Worm (Caenorhabditis elegans) whole organism, late embryonic: ENCODE results near the gene F08D12.3.

Experiments
- C08G9.2 ChIP-seq: sonication (generic microtip); optimal IDR thresholded peaks from 2 replicates; lab custom pipeline; 2016; ENCODE audit warnings: mild to moderate bottlenecking, missing genetic modification characterization, moderate library complexity, missing compliant biosample characterization
- F13H6.1 ChIP-seq: sonication (generic microtip); optimal IDR thresholded peaks from 2 replicates; lab custom pipeline; 2016; ENCODE audit warnings: missing genetic modification characterization, missing compliant biosample characterization
- K02D7.2 ChIP-seq: sonication (generic microtip); optimal IDR thresholded peaks from 2 replicates; lab custom pipeline; 2017; ENCODE audit warnings: mild to moderate bottlenecking, missing genetic modification characterization, missing compliant biosample characterization
- K09A11.1 ChIP-seq: sonication (generic microtip); optimal IDR thresholded peaks from 2 replicates; lab custom pipeline; 2017; ENCODE audit warnings: antibody characterized with exemption, mild to moderate bottlenecking, missing genetic modification characterization, missing compliant biosample characterization; ENCODE audit not compliant: insufficient read depth
- T23F11.4 ChIP-seq: fragments of 200-800 bp; sonication (Bioruptor generic); optimal IDR thresholded peaks from 2 replicates; lab custom pipeline; 2018; ENCODE audit warnings: mild to moderate bottlenecking, missing genetic modification characterization, missing compliant biosample characterization
- Y22D7AL.16 ChIP-seq: sonication (generic microtip); optimal IDR thresholded peaks from 2 replicates; lab custom pipeline; 2016; ENCODE audit warnings: missing genetic modification characterization, missing compliant biosample characterization
- ama-1 ChIP-seq: fragments of 150-350 bp; optimal IDR thresholded peaks from 2 replicates; lab custom pipeline; 2014
- ceh-19 ChIP-seq: fragments of 200-800 bp; sonication (Bioruptor generic); optimal IDR thresholded peaks from 2 replicates; lab custom pipeline; 2018; ENCODE audit warnings: mild to moderate bottlenecking, missing genetic modification characterization, missing compliant biosample characterization
- ceh-2 ChIP-seq: sonication (generic microtip); optimal IDR thresholded peaks from 2 replicates; lab custom pipeline; 2016; ENCODE audit warnings: missing genotype, missing genetic modification characterization, missing compliant biosample characterization
- ceh-31 ChIP-seq: sonication (generic microtip); optimal IDR thresholded peaks from 2 replicates; lab custom pipeline; 2016; ENCODE audit warnings: missing genetic modification characterization, missing compliant biosample characterization
- ceh-6 ChIP-seq: fragments of 200-800 bp; sonication (Bioruptor generic); optimal IDR thresholded peaks from 2 replicates; lab custom pipeline; 2018; ENCODE audit warnings: mild to moderate bottlenecking, missing genetic modification characterization, missing compliant biosample characterization
- dmd-4 ChIP-seq: sonication (generic microtip); optimal IDR thresholded peaks from 2 replicates; lab custom pipeline; 2016; ENCODE audit warnings: borderline replicate concordance, missing genetic modification characterization, missing compliant biosample characterization
- dve-1 ChIP-seq: sonication (generic microtip); optimal IDR thresholded peaks from 2 replicates; lab custom pipeline; 2017; ENCODE audit warnings: antibody characterized with exemption, mild to moderate bottlenecking, missing genetic modification characterization, missing compliant biosample characterization
- elt-2 ChIP-seq: sonication (generic microtip); optimal IDR thresholded peaks from 2 replicates; lab custom pipeline; 2016; ENCODE audit warnings: missing genetic modification reagents, missing genetic modification characterization, missing compliant biosample characterization
- ets-4 ChIP-seq: sonication (generic microtip); optimal IDR thresholded peaks from 2 replicates; lab custom pipeline; 2016; ENCODE audit warnings: missing genetic modification characterization, missing compliant biosample characterization
- fkh-10 ChIP-seq: fragments of 150-350 bp; optimal IDR thresholded peaks from 2 replicates; lab custom pipeline; 2014; ENCODE audit warnings: missing biosample characterization, missing genetic modification reagents, missing genetic modification characterization
- fkh-6 ChIP-seq: sonication (generic microtip); optimal IDR thresholded peaks from 2 replicates; lab custom pipeline; 2016; ENCODE audit warnings: missing genetic modification characterization, missing compliant biosample characterization
- hlh-15 ChIP-seq: sonication (generic microtip); optimal IDR thresholded peaks from 2 replicates; lab custom pipeline; 2016; ENCODE audit warnings: missing genetic modification characterization, missing compliant biosample characterization
- hlh-30 ChIP-seq: sonication (generic microtip); optimal IDR thresholded peaks from 2 replicates; lab custom pipeline; 2017; ENCODE audit warnings: antibody characterized with exemption, missing genetic modification characterization, missing compliant biosample characterization; ENCODE audit not compliant: insufficient read depth
- mec-3 ChIP-seq: sonication (generic microtip); optimal IDR thresholded peaks from 2 replicates; lab custom pipeline; 2016; ENCODE audit warnings: borderline replicate concordance, missing genetic modification characterization, missing compliant biosample characterization
- nfya-1 ChIP-seq: sonication (generic microtip); optimal IDR thresholded peaks from 2 replicates; lab custom pipeline; 2017; ENCODE audit warnings: missing genetic modification characterization, mild to moderate bottlenecking, missing compliant biosample characterization, antibody characterized with exemption, moderate library complexity
- nhr-11 ChIP-seq: fragments of 150-350 bp; optimal IDR thresholded peaks from 2 replicates; lab custom pipeline; 2014; ENCODE audit warnings: missing biosample characterization, missing genetic modification characterization
- nhr-232 ChIP-seq: sonication (generic microtip); optimal IDR thresholded peaks from 2 replicates; lab custom pipeline; 2016; ENCODE audit warnings: missing genetic modification characterization, missing compliant biosample characterization
- npax-4 ChIP-seq: sonication (generic microtip); optimal IDR thresholded peaks from 2 replicates; lab custom pipeline; 2016; ENCODE audit warnings: missing genetic modification characterization, missing compliant biosample characterization
- pag-3 ChIP-seq: sonication (generic microtip); optimal IDR thresholded peaks from 2 replicates; lab custom pipeline; 2016; ENCODE audit warnings: missing compliant biosample characterization, missing genetic modification characterization, borderline replicate concordance
- pha-2 ChIP-seq: sonication (generic microtip); optimal IDR thresholded peaks from 2 replicates; lab custom pipeline; 2017; ENCODE audit warnings: mild to moderate bottlenecking, missing genetic modification characterization, missing compliant biosample characterization
- ref-2 ChIP-seq: sonication (generic microtip); optimal IDR thresholded peaks from 2 replicates; lab custom pipeline; 2016; ENCODE audit warnings: missing genetic modification characterization, missing compliant biosample characterization
- sox-4 ChIP-seq: sonication (generic microtip); optimal IDR thresholded peaks from 2 replicates; lab custom pipeline; 2017; ENCODE audit warnings: mild to moderate bottlenecking, missing genetic modification characterization, inconsistent platforms, missing compliant biosample characterization
- syd-9 ChIP-seq: sonication (generic microtip); optimal IDR thresholded peaks from 2 replicates; lab custom pipeline; 2016; ENCODE audit warnings: mild to moderate bottlenecking, missing genetic modification characterization, moderate library complexity, missing compliant biosample characterization
- unc-3 ChIP-seq, 2 experiments: fragments of 200-800 bp in 1 of 2; sonication (Bioruptor generic) in 1 of 2; sonication (generic microtip) in 1 of 2; conservative IDR thresholded peaks in 1 of 2; optimal IDR thresholded peaks in 1 of 2; 2 replicates each; pipeline versions ENCODE4 v1.3.6 to Lab custom; 2016 to 2022; ENCODE audit warnings: missing compliant biosample characterization in 2 of 2, missing genetic modification characterization in 2 of 2, missing genetic modification reagents in 1 of 2
- unc-42 ChIP-seq: sonication (generic microtip); optimal IDR thresholded peaks from 2 replicates; lab custom pipeline; 2016; ENCODE audit warnings: missing genotype, missing genetic modification characterization, missing compliant biosample characterization
- unc-55 ChIP-seq: sonication (generic microtip); optimal IDR thresholded peaks from 2 replicates; lab custom pipeline; 2017; ENCODE audit warnings: missing biosample characterization, missing genetic modification reagents, missing genetic modification characterization
- unc-86 ChIP-seq: sonication (generic microtip); optimal IDR thresholded peaks from 2 replicates; lab custom pipeline; 2016; ENCODE audit warnings: missing genetic modification characterization, missing compliant biosample characterization

F08D12.3 gene

ce11 chrII:2779253-2779652 lies at the start of gene F08D12.3:
F08D12.3 (plus strand) TSS chrII:2779553.
- TF ChIP-seq ets-4 (tag; lab: Kevin White, UChicago) = no peak
- no peak for TF ChIP-seq npax-4
- no peak for TF ChIP-seq unc-55 (GFP tag; lab: Kevin White, UChicago)
- TF ChIP-seq, all 69 proteins: peak for 0

- peak; percentile 34 for TF ChIP-seq unc-42
- TF ChIP-seq ceh-31 = no peak
Observed at ce11 chrII:2730647-2731046, 48.7 kb upstream of the F08D12.3 start.

- no peak for TF ChIP-seq nhr-232
- no peak for TF ChIP-seq ceh-19
- peak; percentile 82 for TF ChIP-seq dve-1 (tag; lab: Kevin White, UChicago)
- TF ChIP-seq elt-2 = no peak
- no peak for TF ChIP-seq fkh-10 (GFP tag; lab: Kevin White, UChicago)
- TF ChIP-seq K09A11.1 = no peak
Observed at ce11 chrII:2734266-2734665, 45.1 kb upstream of the F08D12.3 start.

ce11 chrII:2734735-2735134 lies 44.6 kb upstream of the F08D12.3 start:
- TF ChIP-seq ceh-2 (tag; lab: Kevin White, UChicago) = no peak
- no peak for TF ChIP-seq hlh-15 (tag; lab: Kevin White, UChicago)
- TF ChIP-seq C08G9.2 = no peak
- peak; percentile 49 for TF ChIP-seq nfya-1 (tag; lab: Kevin White, UChicago)
- TF ChIP-seq ets-4 (tag; lab: Kevin White, UChicago) = no peak

ce11 chrII:2735192-2735591 lies 44.2 kb upstream of the F08D12.3 start, which contains the start of gene wdr-31:
wdr-31 (minus strand) TSS chrII:2735292.
- TF ChIP-seq nhr-11 (tag; lab: Kevin White, UChicago) (no peak), ceh-6 (GFP tag; lab: Kevin White, UChicago) (no peak), F13H6.1 (no peak), Y22D7AL.16 (no peak), npax-4 (no peak), unc-3 (GFP tag; conservative IDR thresholded peaks at IDR 0.05; lab: Robert Waterston, UW) (no peak), unc-3 (tag; optimal IDR thresholded peaks at IDR 0.05; lab: Kevin White, UChicago) (no peak), ama-1 (lab: Kevin White, UChicago) (no peak), fkh-6 (tag; lab: Kevin White, UChicago) (no peak), C08G9.2 (no peak), mec-3 (no peak), T23F11.4 (GFP tag; lab: Kevin White, UChicago) (no peak), sox-4 (tag; lab: Kevin White, UChicago) (no peak), dmd-4 (tag; lab: Kevin White, UChicago) (no peak), K02D7.2 (tag; lab: Kevin White, UChicago) (no peak), ref-2 (tag; lab: Kevin White, UChicago) (no peak), hlh-30 (tag; lab: Kevin White, UChicago) (no peak), elt-2 (no peak), syd-9 (tag; lab: Kevin White, UChicago) (no peak), unc-86 (tag; lab: Kevin White, UChicago) (no peak)

ce11 chrII:2735644-2736043 lies 43.7 kb upstream of the F08D12.3 start:
- no peak for TF ChIP-seq unc-42
- TF ChIP-seq pag-3 (tag; lab: Kevin White, UChicago) = no peak
- TF ChIP-seq dmd-4 (tag; lab: Kevin White, UChicago) = no peak
- no peak for TF ChIP-seq pha-2
